Worm (Caenorhabditis elegans) whole organism, L3 larva: ENCODE data around the gene nhr-171.

Source experiments
- jun-1 ChIP-seq: fragments of 150-350 bp; optimal IDR thresholded peaks from 2 replicates; lab custom pipeline; 2014; ENCODE audit warnings: missing biosample characterization, missing genetic modification reagents, missing genetic modification characterization
- lsy-12 ChIP-seq: sonication (generic microtip); optimal IDR thresholded peaks from 2 replicates; lab custom pipeline; 2016; ENCODE audit warnings: mild to moderate bottlenecking, missing genetic modification characterization, missing compliant biosample characterization

ce11 chrV:7553873-7554362 is 42.4 kb downstream of the nhr-171 start, which contains the start of gene ttr-10:
- TF ChIP-seq lsy-12 (no peak), jun-1 (no peak)
